Worm (Caenorhabditis elegans): Measurements from ENCODE around the gene C34B4.4.
"Not testable (repeated sequence)": the region's sequence is repeated elsewhere in the genome, so short reads cannot be mapped to it uniquely, and the experiment has no call there.

Gene C34B4.4

ce11 chrV:13112937-13113497 is 22.8 kb downstream of the C34B4.4 start:
- TF ChIP-seq cog-1 (tag; optimal IDR thresholded peaks at IDR 0.05) (no peak), klf-2 (GFP tag; conservative IDR thresholded peaks at IDR 0.05) (no peak), T22C8.4 (GFP tag; IDR thresholded peaks at IDR 0.05) (no peak), tab-1 (GFP tag; IDR thresholded peaks at IDR 0.05) (no peak), ztf-29 (GFP tag; IDR thresholded peaks at IDR 0.05) (no peak), flt-1 (GFP tag; IDR thresholded peaks at IDR 0.05) (no peak), ref-1 (GFP tag; conservative IDR thresholded peaks at IDR 0.05) (no peak), med-1 (GFP tag; optimal IDR thresholded peaks at IDR 0.05; ENCODE audit: insufficient read depth) (no peak), ztf-23 (GFP tag; IDR thresholded peaks at IDR 0.05) (no peak)

- TF ChIP-seq klf-2 (GFP tag; conservative IDR thresholded peaks at IDR 0.05) (no peak), flt-1 (GFP tag; IDR thresholded peaks at IDR 0.05) (no peak), ztf-29 (GFP tag; IDR thresholded peaks at IDR 0.05) (no peak), T22C8.4 (GFP tag; IDR thresholded peaks at IDR 0.05) (no peak), ztf-23 (GFP tag; IDR thresholded peaks at IDR 0.05) (no peak), ref-1 (GFP tag; conservative IDR thresholded peaks at IDR 0.05) (no peak), cog-1 (tag; optimal IDR thresholded peaks at IDR 0.05) (no peak), med-1 (GFP tag; optimal IDR thresholded peaks at IDR 0.05; ENCODE audit: insufficient read depth) (no peak), tab-1 (GFP tag; IDR thresholded peaks at IDR 0.05) (no peak)
These were observed 24.5 kb downstream of the C34B4.4 start for ce11 chrV:13114552-13115237.

DNA sequence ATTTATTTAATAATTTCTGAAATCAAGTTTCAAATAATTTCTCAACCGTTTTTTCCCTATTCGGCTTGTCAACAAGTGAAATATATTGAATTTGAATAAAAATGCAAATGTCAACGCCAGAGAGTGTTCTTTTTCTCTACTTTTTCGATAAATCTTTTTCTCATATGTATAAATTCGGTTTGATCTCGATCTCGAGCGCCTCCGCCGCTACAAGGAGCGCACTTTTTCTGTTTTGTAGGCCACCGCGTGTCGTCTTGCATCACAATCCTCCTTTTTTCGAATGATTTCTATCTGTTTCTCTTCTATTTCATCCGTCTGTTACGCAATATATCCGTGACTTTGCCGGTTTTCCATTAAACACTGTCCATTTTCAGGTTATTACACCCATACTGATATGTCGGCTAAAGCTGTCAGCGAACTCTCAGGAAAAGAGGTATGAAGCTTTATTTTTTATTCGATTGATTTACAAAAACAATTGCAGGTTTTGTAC is 26.0 kb downstream of the C34B4.4 start, which contains the start of gene acly-2:
Gene acly-2 (plus strand): TSS at position 375 of the 490 bp plus-strand sequence.
- TF ChIP-seq klf-2 (GFP tag; conservative IDR thresholded peaks at IDR 0.05) = no peak

DNA sequence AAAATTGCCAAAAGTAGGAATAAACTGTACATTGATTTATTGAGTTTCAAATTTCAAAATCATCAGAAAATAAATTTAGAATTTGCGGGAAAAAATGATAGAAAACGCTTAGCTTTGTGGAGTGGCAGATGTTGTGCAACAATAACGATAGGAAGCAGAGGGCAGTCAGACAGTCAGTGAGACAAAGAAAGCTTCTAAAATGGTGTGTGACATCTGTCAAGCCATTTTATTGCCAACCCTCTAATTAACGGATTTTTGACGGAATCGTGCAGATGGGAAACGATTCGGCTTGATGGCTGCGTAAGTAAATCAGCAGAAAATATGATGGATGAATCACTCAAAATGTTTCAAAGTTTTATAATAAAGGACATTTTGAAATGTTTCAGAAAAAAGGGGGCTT is 29.9 kb downstream of the C34B4.4 start, which contains the start of gene max-1:
Gene max-1 (minus strand): TSS at position 124 of the 400 bp plus-strand sequence.
- TF ChIP-seq ztf-23 (GFP tag; IDR thresholded peaks at IDR 0.05) = no peak
- TF ChIP-seq flt-1 (GFP tag; IDR thresholded peaks at IDR 0.05) = no peak
- TF ChIP-seq med-1 (GFP tag; optimal IDR thresholded peaks at IDR 0.05; ENCODE audit: insufficient read depth) = no peak
- no peak for TF ChIP-seq ref-1 (GFP tag; conservative IDR thresholded peaks at IDR 0.05)
- TF ChIP-seq klf-2 (GFP tag; conservative IDR thresholded peaks at IDR 0.05) = no peak

DNA sequence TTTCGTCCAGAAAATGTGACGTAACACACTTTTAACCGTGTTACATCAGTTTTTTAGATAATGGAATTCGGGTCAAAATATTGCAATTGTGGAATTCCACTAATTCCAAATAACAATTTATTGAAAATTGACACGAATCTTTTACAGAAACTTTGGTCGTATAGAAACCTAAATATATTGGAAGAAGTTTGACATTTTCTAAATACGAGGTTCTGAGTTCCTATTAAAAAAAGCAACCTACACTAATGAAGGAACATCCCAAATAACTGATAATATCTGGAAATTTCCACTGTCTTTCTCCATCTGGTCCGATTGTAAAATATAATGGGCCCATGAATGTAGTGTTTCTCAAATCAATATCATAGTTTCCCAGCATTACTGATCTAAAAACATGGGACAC is 31.1 kb downstream of the C34B4.4 start:
- TF ChIP-seq tab-1 (GFP tag; IDR thresholded peaks at IDR 0.05) (no peak), cog-1 (tag; optimal IDR thresholded peaks at IDR 0.05) (no peak), med-1 (GFP tag; optimal IDR thresholded peaks at IDR 0.05; ENCODE audit: insufficient read depth) (no peak), klf-2 (GFP tag; conservative IDR thresholded peaks at IDR 0.05) (no peak), ztf-23 (GFP tag; IDR thresholded peaks at IDR 0.05) (no peak), ztf-29 (GFP tag; IDR thresholded peaks at IDR 0.05) (no peak), ref-1 (GFP tag; conservative IDR thresholded peaks at IDR 0.05) (no peak), T22C8.4 (GFP tag; IDR thresholded peaks at IDR 0.05) (no peak), flt-1 (GFP tag; IDR thresholded peaks at IDR 0.05) (no peak)

DNA sequence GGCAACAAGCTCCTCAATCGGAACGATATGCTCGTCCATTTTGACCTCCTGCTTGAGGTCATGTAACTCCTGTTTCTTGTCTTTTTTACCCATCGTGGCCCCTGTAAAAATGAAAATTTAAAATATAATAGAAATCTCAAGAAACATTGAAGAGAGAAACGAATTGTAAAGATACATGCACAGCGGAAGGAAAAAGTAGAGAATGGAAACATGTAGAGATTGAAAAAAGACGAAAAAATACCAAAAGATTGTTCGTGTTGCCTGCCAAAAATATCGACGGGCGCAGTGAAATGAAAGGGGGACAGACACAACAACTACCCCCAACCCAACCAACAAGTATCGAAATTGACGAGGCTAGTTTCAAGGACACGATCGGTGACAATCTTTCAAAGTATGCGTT is 39.7 kb downstream of the C34B4.4 start, which contains the start of gene eat-6:
Gene eat-6 (minus strand): TSS at position 101 of the 400 bp plus-strand sequence.
- TF ChIP-seq T22C8.4 (GFP tag; IDR thresholded peaks at IDR 0.05) = no peak
- no peak for TF ChIP-seq cog-1 (tag; optimal IDR thresholded peaks at IDR 0.05)
- no peak for TF ChIP-seq tab-1 (GFP tag; IDR thresholded peaks at IDR 0.05)
- TF ChIP-seq ztf-29 (GFP tag; IDR thresholded peaks at IDR 0.05) = no peak
- no peak for TF ChIP-seq med-1 (GFP tag; optimal IDR thresholded peaks at IDR 0.05; ENCODE audit: insufficient read depth)
- no peak for TF ChIP-seq flt-1 (GFP tag; IDR thresholded peaks at IDR 0.05)
- TF ChIP-seq ztf-23 (GFP tag; IDR thresholded peaks at IDR 0.05) = no peak
- no peak for TF ChIP-seq klf-2 (GFP tag; conservative IDR thresholded peaks at IDR 0.05)
- no peak for TF ChIP-seq ref-1 (GFP tag; conservative IDR thresholded peaks at IDR 0.05)

DNA sequence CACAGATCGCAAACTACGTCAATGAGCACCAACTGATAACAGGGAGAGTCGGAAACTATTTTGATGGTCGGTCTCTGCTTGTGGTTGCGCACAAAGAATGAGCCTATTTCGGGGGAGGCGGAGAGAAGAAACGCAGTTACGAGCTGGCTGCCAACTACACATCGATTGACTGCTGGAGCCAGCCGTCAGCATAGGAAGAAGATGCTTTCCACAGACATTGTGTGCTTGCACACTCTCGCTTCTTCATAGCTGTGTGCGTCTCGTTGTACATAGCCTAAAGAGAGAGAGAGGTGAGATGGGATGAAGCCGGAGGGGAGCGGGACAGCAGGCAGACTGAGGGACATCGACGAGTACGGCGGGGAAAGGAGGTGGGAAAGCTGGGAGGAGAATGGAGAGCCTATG is 40.2 kb downstream of the C34B4.4 start:
- TF ChIP-seq tab-1 (GFP tag; IDR thresholded peaks at IDR 0.05) (0 out of 2 replicates have a peak, but pooled peaks have one; percentile 48), T22C8.4 (GFP tag; IDR thresholded peaks at IDR 0.05) (peak; percentile 41; the same call in 1 of the 2 replicates), ref-1 (GFP tag; conservative IDR thresholded peaks at IDR 0.05) (no peak), ztf-23 (GFP tag; IDR thresholded peaks at IDR 0.05) (0 out of 2 replicates have a peak, but pooled peaks have one; percentile 50), klf-2 (GFP tag; conservative IDR thresholded peaks at IDR 0.05) (no peak), med-1 (GFP tag; optimal IDR thresholded peaks at IDR 0.05; ENCODE audit: insufficient read depth) (no peak), flt-1 (GFP tag; IDR thresholded peaks at IDR 0.05) (no peak), ztf-29 (GFP tag; IDR thresholded peaks at IDR 0.05) (no peak), cog-1 (tag; optimal IDR thresholded peaks at IDR 0.05) (peak; percentile 25)

DNA sequence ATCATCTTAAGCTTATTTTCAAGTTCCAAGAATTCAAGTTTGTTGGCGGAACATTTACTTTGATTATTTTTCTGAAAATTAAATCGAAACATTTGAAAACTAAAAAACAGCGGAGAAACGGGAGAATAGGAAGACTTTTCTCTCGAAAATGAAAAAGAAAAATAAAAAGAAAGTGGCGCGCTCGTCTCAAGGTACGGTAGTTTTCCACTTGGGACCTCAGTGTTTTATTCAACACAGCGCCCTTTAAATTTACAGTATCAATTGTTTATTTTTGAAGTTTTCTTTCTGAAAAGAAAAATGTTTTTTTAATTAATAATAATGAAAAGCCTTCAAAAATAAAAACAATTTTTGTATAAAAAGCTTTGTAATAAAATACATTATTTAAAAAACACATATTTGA is 41.3 kb downstream of the C34B4.4 start:
- no peak for TF ChIP-seq klf-2 (GFP tag; conservative IDR thresholded peaks at IDR 0.05)
- no peak for TF ChIP-seq ztf-29 (GFP tag; IDR thresholded peaks at IDR 0.05)
- TF ChIP-seq T22C8.4 (GFP tag; IDR thresholded peaks at IDR 0.05) = no peak
- no peak for TF ChIP-seq med-1 (GFP tag; optimal IDR thresholded peaks at IDR 0.05; ENCODE audit: insufficient read depth)
- no peak for TF ChIP-seq ref-1 (GFP tag; conservative IDR thresholded peaks at IDR 0.05)

ce11 chrV:13133380-13133779 is 43.2 kb downstream of the C34B4.4 start, which contains the start of gene B0365.9:
Gene B0365.9 (minus strand): TSS chrV:13133565.
- TF ChIP-seq ztf-29 (GFP tag; IDR thresholded peaks at IDR 0.05) (no peak), cog-1 (tag; optimal IDR thresholded peaks at IDR 0.05) (no peak)

DNA sequence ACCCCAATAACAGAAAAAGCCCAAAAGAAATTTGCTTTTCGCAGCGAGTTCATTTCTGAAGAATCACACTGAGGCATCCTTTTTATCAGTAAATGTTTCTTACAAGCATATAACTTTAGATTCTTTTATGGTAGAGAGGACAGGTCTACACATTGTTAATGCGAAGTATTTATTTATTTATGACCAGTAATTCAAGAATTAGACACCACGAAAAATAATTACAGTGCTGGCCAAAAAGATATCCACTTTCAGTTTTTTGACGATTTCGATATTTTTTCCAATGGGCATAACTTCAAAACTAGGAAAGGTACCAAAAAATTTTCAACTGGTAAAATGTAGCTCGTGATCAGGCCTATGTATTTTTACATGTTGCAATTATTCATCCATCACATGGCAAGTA is 44.6 kb downstream of the C34B4.4 start, which contains the start of gene clec-225:
Gene clec-225 (minus strand): TSS at position 101 of the 400 bp plus-strand sequence.
- TF ChIP-seq klf-2 (GFP tag; conservative IDR thresholded peaks at IDR 0.05); cog-1 (tag; optimal IDR thresholded peaks at IDR 0.05); med-1 (GFP tag; optimal IDR thresholded peaks at IDR 0.05; ENCODE audit: insufficient read depth): not testable (repeated sequence)
